Fruit fly (Drosophila melanogaster): ENCODE results near the gene CG5225.

Gene CG5225

dm6 chr3R:17056183-17056904 lies 27.9 kb downstream of the CG5225 start:
- TF ChIP-seq sage (GFP tag; optimal IDR thresholded peaks at IDR 0.05) (no peak), dmrt93B (GFP tag; optimal IDR thresholded peaks at IDR 0.05) (no peak), Dfd (GFP tag; optimal IDR thresholded peaks at IDR 0.05) (no peak), h (GFP tag; optimal IDR thresholded peaks at IDR 0.05) (peak; percentile 71), Hr78 (GFP tag; optimal IDR thresholded peaks at IDR 0.05) (no peak), GATAd (GFP tag; optimal IDR thresholded peaks at IDR 0.05) (no peak), ey (GFP tag; optimal IDR thresholded peaks at IDR 0.05) (no peak), CrebA (GFP tag; optimal IDR thresholded peaks at IDR 0.05; ENCODE audit: borderline replicate concordance) (peak; percentile 50), rgr (GFP tag; optimal IDR thresholded peaks at IDR 0.05) (peak; percentile 27), Dif (GFP tag; optimal IDR thresholded peaks at IDR 0.05; ENCODE audit: partially characterized antibody) (peak; percentile 64), Vsx2 (GFP tag; optimal IDR thresholded peaks at IDR 0.05; ENCODE audit: partially characterized antibody) (peak; percentile 78), tai (GFP tag; optimal IDR thresholded peaks at IDR 0.05) (no peak), Jra (GFP tag; optimal IDR thresholded peaks at IDR 0.05) (peak; percentile 8), Abd-B (GFP tag; optimal IDR thresholded peaks at IDR 0.05) (peak; percentile 60), Mio (GFP tag; optimal IDR thresholded peaks at IDR 0.05) (no peak), Hr83 (GFP tag; optimal IDR thresholded peaks at IDR 0.05; ENCODE audit: poor library complexity, severe bottlenecking) (peak; percentile 52), Myc (optimal IDR thresholded peaks at IDR 0.05) (no peak), dsf (GFP tag; optimal IDR thresholded peaks at IDR 0.05; ENCODE audit: borderline replicate concordance) (no peak), N (GFP tag; optimal IDR thresholded peaks at IDR 0.05) (peak; percentile 84), lola (GFP tag; optimal IDR thresholded peaks at IDR 0.05) (no peak), CG32264 (GFP tag; optimal IDR thresholded peaks at IDR 0.05) (no peak), sv (GFP tag; optimal IDR thresholded peaks at IDR 0.05) (no peak), jim (GFP tag; optimal IDR thresholded peaks at IDR 0.05) (peak; percentile 82), HLH106 (tag; optimal IDR thresholded peaks at IDR 0.05) (no peak), OdsH (GFP tag; optimal IDR thresholded peaks at IDR 0.05) (peak; percentile 45), usp (GFP tag; optimal IDR thresholded peaks at IDR 0.05) (no peak), br (GFP tag; optimal IDR thresholded peaks at IDR 0.05) (peak; percentile 33), Sp1 (GFP tag; optimal IDR thresholded peaks at IDR 0.05) (peak; percentile 48), fru (GFP tag; optimal IDR thresholded peaks at IDR 0.05) (peak; percentile 62), woc (GFP tag; optimal IDR thresholded peaks at IDR 0.05) (no peak), CG9705 (GFP tag; optimal IDR thresholded peaks at IDR 0.05) (no peak), Hnf4 (GFP tag; optimal IDR thresholded peaks at IDR 0.05) (no peak), dl (GFP tag; optimal IDR thresholded peaks at IDR 0.05; ENCODE audit: insufficient read depth in 1 of 2, partially characterized antibody in 2 of 2) (peak; percentile 26 to 31), brk (GFP tag; optimal IDR thresholded peaks at IDR 0.05) (peak; percentile 94), pan (optimal IDR thresholded peaks at IDR 0.05) (no peak), foxo (GFP tag; optimal IDR thresholded peaks at IDR 0.05) (peak; percentile 2 to 25), psq (GFP tag; optimal IDR thresholded peaks at IDR 0.05) (peak; percentile 56), Rel (GFP tag; optimal IDR thresholded peaks at IDR 0.05) (peak; percentile 76), Rel (tag; optimal IDR thresholded peaks at IDR 0.05) (peak; percentile 23)

dm6 chr3R:17056905-17057251 lies 28.4 kb downstream of the CG5225 start:
- peak in 1 of 2 experiments; percentile 38 for TF ChIP-seq foxo (GFP tag; optimal IDR thresholded peaks at IDR 0.05)
- no peak for TF ChIP-seq CG9705 (GFP tag; optimal IDR thresholded peaks at IDR 0.05)
- TF ChIP-seq GATAd (GFP tag; optimal IDR thresholded peaks at IDR 0.05): no peak
- no peak for TF ChIP-seq psq (GFP tag; optimal IDR thresholded peaks at IDR 0.05)
- TF ChIP-seq Hr83 (GFP tag; optimal IDR thresholded peaks at IDR 0.05; ENCODE audit: poor library complexity, severe bottlenecking): no peak
- no peak for TF ChIP-seq woc (GFP tag; optimal IDR thresholded peaks at IDR 0.05)
- no peak for TF ChIP-seq Hr78 (GFP tag; optimal IDR thresholded peaks at IDR 0.05)
- no peak for TF ChIP-seq jim (GFP tag; optimal IDR thresholded peaks at IDR 0.05)
- TF ChIP-seq Dif (GFP tag; optimal IDR thresholded peaks at IDR 0.05; ENCODE audit: partially characterized antibody): no peak
- no peak for TF ChIP-seq N (GFP tag; optimal IDR thresholded peaks at IDR 0.05)
- no peak for TF ChIP-seq dsf (GFP tag; optimal IDR thresholded peaks at IDR 0.05; ENCODE audit: borderline replicate concordance)
- TF ChIP-seq sv (GFP tag; optimal IDR thresholded peaks at IDR 0.05): no peak
- no peak for TF ChIP-seq usp (GFP tag; optimal IDR thresholded peaks at IDR 0.05)
- peak; percentile 4 for TF ChIP-seq HLH106 (tag; optimal IDR thresholded peaks at IDR 0.05)
- no peak for TF ChIP-seq Rel (GFP tag; optimal IDR thresholded peaks at IDR 0.05)
- no peak for TF ChIP-seq Rel (tag; optimal IDR thresholded peaks at IDR 0.05)
- TF ChIP-seq Vsx2 (GFP tag; optimal IDR thresholded peaks at IDR 0.05; ENCODE audit: partially characterized antibody): no peak
- peak; percentile 6 for TF ChIP-seq rgr (GFP tag; optimal IDR thresholded peaks at IDR 0.05)
- no peak for TF ChIP-seq dl (GFP tag; optimal IDR thresholded peaks at IDR 0.05; ENCODE audit: insufficient read depth in 1 of 2, partially characterized antibody in 2 of 2)
